Worm (Caenorhabditis elegans): ENCODE measurements around the gene unc-103.

DNA sequence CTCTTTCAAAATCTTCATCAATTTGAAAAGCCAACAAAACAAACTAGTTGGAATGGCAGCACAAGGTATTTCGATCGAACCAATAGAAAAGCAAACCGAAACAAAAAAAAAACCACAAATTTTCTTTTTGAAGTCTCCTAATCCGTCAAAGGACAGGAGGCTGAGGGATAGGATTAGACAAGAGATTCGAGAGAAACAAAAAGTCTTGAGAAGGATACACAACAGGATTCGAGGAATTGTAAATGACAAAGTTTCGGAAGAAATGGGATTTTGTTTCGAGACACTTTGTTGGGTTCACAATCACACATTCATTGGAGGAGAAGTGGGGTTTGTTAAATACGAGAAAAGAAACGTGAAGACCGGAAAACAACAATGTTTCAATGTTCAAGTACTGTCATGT, 14.2 kb upstream of the unc-103 start:
- TF ChIP-seq him-1 (tag; optimal IDR thresholded peaks at IDR 0.05) (no peak), W03F9.2 (tag; optimal IDR thresholded peaks at IDR 0.05) (no peak), dao-5 (tag; optimal IDR thresholded peaks at IDR 0.05) (no peak)

All from whole organism, L4/young adult.